Fruit fly (Drosophila melanogaster) whole organism, embryonic: ENCODE results near the gene CG33158.

Source experiments
- Adf1 ChIP-seq: fragments of 200-800 bp; sonication (Bioruptor generic); IDR thresholded peaks from 2 replicates; pipeline ENCODE4 v1.3.6; 2022; ENCODE audit warnings: missing biosample characterization, missing genetic modification characterization
- Atf6 ChIP-seq: fragments of 200-800 bp; sonication (Bioruptor generic); IDR thresholded peaks from 2 replicates; pipeline ENCODE4 v1.3.6; 2022; ENCODE audit warnings: missing biosample characterization, missing genetic modification characterization
- BtbVII ChIP-seq: fragments of 200-800 bp; sonication (Bioruptor generic); optimal IDR thresholded peaks from 3 replicates; lab custom pipeline; 2017; ENCODE audit warnings: missing biosample characterization, mild to moderate bottlenecking, missing genetic modification characterization
- CG10267 ChIP-seq: fragments of 200-800 bp; sonication (Bioruptor generic); optimal IDR thresholded peaks from 2 replicates; lab custom pipeline; 2018; ENCODE audit warnings: missing biosample characterization, mild to moderate bottlenecking, missing genetic modification characterization, moderate library complexity
- CG10366 ChIP-seq: fragments of 200-800 bp; sonication (Bioruptor generic); IDR thresholded peaks from 2 replicates; pipeline ENCODE4 v1.3.6; 2022; ENCODE audit warnings: missing biosample characterization, missing genetic modification characterization
- CG10431 ChIP-seq: fragments of 200-800 bp; sonication (Bioruptor generic); optimal IDR thresholded peaks from 3 replicates; lab custom pipeline; 2018; ENCODE audit warnings: missing biosample characterization, mild to moderate bottlenecking, missing genetic modification characterization
- CG11247 ChIP-seq: fragments of 200-800 bp; sonication (Bioruptor generic); IDR thresholded peaks from 2 replicates; pipeline ENCODE4 v1.3.6; 2022; ENCODE audit warnings: missing biosample characterization, missing genetic modification characterization
- CG11456 ChIP-seq: fragments of 200-800 bp; sonication (Bioruptor generic); IDR thresholded peaks from 3 replicates; pipeline ENCODE4 v1.3.6; 2022; ENCODE audit warnings: missing biosample characterization, missing genetic modification characterization
- CG12104 ChIP-seq: fragments of 200-800 bp; sonication (Bioruptor generic); optimal IDR thresholded peaks from 3 replicates; lab custom pipeline; 2016; ENCODE audit warnings: missing biosample characterization, missing genetic modification characterization
- CG13424 ChIP-seq: fragments of 200-800 bp; sonication (Bioruptor generic); optimal IDR thresholded peaks from 2 replicates; lab custom pipeline; 2019; ENCODE audit warnings: missing biosample characterization, mild to moderate bottlenecking, missing genetic modification characterization, moderate library complexity
- CG14667 ChIP-seq: fragments of 200-800 bp; sonication (Bioruptor generic); IDR thresholded peaks from 2 replicates; pipeline ENCODE4 v1.3.6; 2022; ENCODE audit warnings: missing biosample characterization, missing genetic modification characterization
- CG15479 ChIP-seq: fragments of 200-800 bp; sonication (Bioruptor generic); optimal IDR thresholded peaks from 3 replicates; lab custom pipeline; 2019; ENCODE audit warnings: missing biosample characterization, mild to moderate bottlenecking, missing genetic modification characterization, moderate library complexity
- CG17359 ChIP-seq: fragments of 200-800 bp; sonication (Bioruptor generic); optimal IDR thresholded peaks from 3 replicates; lab custom pipeline; 2018; ENCODE audit warnings: missing biosample characterization, mild to moderate bottlenecking, missing genetic modification characterization, moderate library complexity
- CG17361 ChIP-seq: fragments of 200-800 bp; sonication (Bioruptor generic); IDR thresholded peaks from 3 replicates; pipeline ENCODE4 v1.3.6; 2022; ENCODE audit warnings: missing biosample characterization, missing genetic modification characterization
- CG1832 ChIP-seq: fragments of 200-800 bp; sonication (Bioruptor generic); optimal IDR thresholded peaks from 2 replicates; lab custom pipeline; 2017; ENCODE audit warnings: missing biosample characterization, mild to moderate bottlenecking, missing genetic modification characterization, inconsistent platforms
- CG18764 ChIP-seq: fragments of 200-800 bp; sonication (Bioruptor generic); optimal IDR thresholded peaks from 3 replicates; lab custom pipeline; 2016; ENCODE audit warnings: missing biosample characterization, missing genetic modification characterization
- CG2202 ChIP-seq: fragments of 200-800 bp; sonication (Bioruptor generic); optimal IDR thresholded peaks from 2 replicates; lab custom pipeline; 2018; ENCODE audit warnings: missing biosample characterization, mild to moderate bottlenecking, missing genetic modification characterization
- CG33213 ChIP-seq: fragments of 200-800 bp; sonication (Bioruptor generic); optimal IDR thresholded peaks from 3 replicates; lab custom pipeline; 2016; ENCODE audit warnings: missing biosample characterization, missing genetic modification characterization
- CG3838 ChIP-seq: fragments of 200-800 bp; sonication (Bioruptor generic); optimal IDR thresholded peaks from 3 replicates; lab custom pipeline; 2016; ENCODE audit warnings: missing biosample characterization, missing genetic modification characterization
- CG42726 ChIP-seq: fragments of 200-800 bp; sonication (Bioruptor generic); IDR thresholded peaks from 2 replicates; pipeline ENCODE4 v1.3.6; 2022; ENCODE audit warnings: missing biosample characterization, missing genetic modification characterization; ENCODE audit not compliant: partially characterized antibody
- CG4328 ChIP-seq: fragments of 200-800 bp; sonication (Bioruptor generic); optimal IDR thresholded peaks from 3 replicates; lab custom pipeline; 2017; ENCODE audit warnings: missing biosample characterization, missing genetic modification reagents, missing genetic modification characterization
- CG43689 ChIP-seq: fragments of 200-800 bp; sonication (Bioruptor generic); IDR thresholded peaks from 2 replicates; pipeline ENCODE4 v1.3.6; 2022; ENCODE audit warnings: missing biosample characterization, missing genetic modification characterization
- CG8359 ChIP-seq: fragments of 200-800 bp; sonication (Bioruptor generic); optimal IDR thresholded peaks from 2 replicates; lab custom pipeline; 2017; ENCODE audit warnings: missing biosample characterization, mild to moderate bottlenecking, missing genetic modification characterization, borderline replicate concordance
- CG8388 ChIP-seq: fragments of 200-800 bp; sonication (Bioruptor generic); optimal IDR thresholded peaks from 2 replicates; lab custom pipeline; 2019; ENCODE audit warnings: missing biosample characterization, mild to moderate bottlenecking, missing genetic modification characterization, moderate library complexity
- Chrac-16 ChIP-seq: fragments of 200-800 bp; sonication (Bioruptor generic); optimal IDR thresholded peaks from 3 replicates; lab custom pipeline; 2016; ENCODE audit warnings: missing biosample characterization, missing genetic modification characterization
- Gug ChIP-seq: fragments of 200-800 bp; sonication (Bioruptor generic); IDR thresholded peaks from 4 replicates; pipeline ENCODE4 v1.3.6; 2022; ENCODE audit warnings: missing biosample characterization, missing genetic modification characterization
- HLH4C ChIP-seq: fragments of 200-800 bp; sonication (Bioruptor generic); IDR thresholded peaks from 3 replicates; pipeline ENCODE4 v1.3.6; 2022; ENCODE audit warnings: missing biosample characterization, missing genetic modification characterization; ENCODE audit not compliant: partially characterized antibody
- Hand ChIP-seq: fragments of 200-800 bp; sonication (Bioruptor generic); optimal IDR thresholded peaks from 2 replicates; lab custom pipeline; 2017; ENCODE audit warnings: mild to moderate bottlenecking, missing biosample characterization, missing genetic modification reagents, missing genetic modification characterization
- Hmx ChIP-seq: fragments of 200-800 bp; sonication (Bioruptor generic); optimal IDR thresholded peaks from 2 replicates; lab custom pipeline; 2016; ENCODE audit warnings: missing biosample characterization, missing genetic modification characterization
- Kr ChIP-seq: fragments of 200-800 bp; sonication (Bioruptor generic); optimal IDR thresholded peaks from 2 replicates; lab custom pipeline; 2017; ENCODE audit warnings: missing biosample characterization, mild to moderate bottlenecking, missing genetic modification characterization
- Mad ChIP-seq: fragments of 200-800 bp; sonication (Bioruptor generic); optimal IDR thresholded peaks from 2 replicates; lab custom pipeline; 2016; ENCODE audit warnings: missing biosample characterization, missing genetic modification characterization
- NFAT ChIP-seq: fragments of 200-800 bp; sonication (Bioruptor generic); IDR thresholded peaks from 2 replicates; pipeline ENCODE4 v1.3.6; 2022; ENCODE audit warnings: missing biosample characterization, missing genetic modification characterization
- Oaz ChIP-seq: fragments of 200-800 bp; sonication (Bioruptor generic); IDR thresholded peaks from 2 replicates; pipeline ENCODE4 v1.3.6; 2022; ENCODE audit warnings: missing biosample characterization, missing genetic modification characterization
- Opbp ChIP-seq: fragments of 200-800 bp; sonication (Bioruptor generic); IDR thresholded peaks from 3 replicates; pipeline ENCODE4 v1.3.6; 2022; ENCODE audit warnings: missing biosample characterization, missing genetic modification characterization; ENCODE audit not compliant: partially characterized antibody
- Sry-δ ChIP-seq: fragments of 200-800 bp; sonication (Bioruptor generic); optimal IDR thresholded peaks from 2 replicates; lab custom pipeline; 2016; ENCODE audit warnings: missing biosample characterization, missing genetic modification characterization
- bab2 ChIP-seq: fragments of 200-800 bp; sonication (Bioruptor generic); optimal IDR thresholded peaks from 2 replicates; lab custom pipeline; 2016; ENCODE audit warnings: missing biosample characterization, missing genetic modification characterization
- caup ChIP-seq: fragments of 200-800 bp; sonication (Bioruptor generic); optimal IDR thresholded peaks from 3 replicates; lab custom pipeline; 2017; ENCODE audit warnings: missing biosample characterization, mild to moderate bottlenecking, missing genetic modification characterization, moderate library complexity; ENCODE audit not compliant: severe bottlenecking
- cg ChIP-seq: fragments of 200-800 bp; sonication (Bioruptor generic); optimal IDR thresholded peaks from 3 replicates; lab custom pipeline; 2019; ENCODE audit warnings: missing biosample characterization, mild to moderate bottlenecking, missing genetic modification characterization, moderate library complexity
- fd96Cb ChIP-seq: fragments of 200-800 bp; sonication (Bioruptor generic); optimal IDR thresholded peaks from 2 replicates; lab custom pipeline; 2018; ENCODE audit warnings: missing biosample characterization, mild to moderate bottlenecking, missing genetic modification characterization, moderate library complexity
- jing ChIP-seq: fragments of 200-800 bp; sonication (Bioruptor generic); optimal IDR thresholded peaks from 2 replicates; lab custom pipeline; 2018; ENCODE audit warnings: missing biosample characterization, mild to moderate bottlenecking, missing genetic modification characterization
- mam ChIP-seq: fragments of 200-800 bp; sonication (Bioruptor generic); optimal IDR thresholded peaks from 3 replicates; lab custom pipeline; 2016; ENCODE audit warnings: missing biosample characterization, missing genetic modification characterization
- nerfin-2 ChIP-seq: fragments of 200-800 bp; sonication (Bioruptor generic); IDR thresholded peaks from 2 replicates; pipeline ENCODE4 v1.3.6; 2022; ENCODE audit warnings: missing biosample characterization, missing genetic modification characterization; ENCODE audit not compliant: partially characterized antibody
- nmo ChIP-seq: fragments of 200-800 bp; sonication (Bioruptor generic); optimal IDR thresholded peaks from 2 replicates; lab custom pipeline; 2018; ENCODE audit warnings: missing biosample characterization, mild to moderate bottlenecking, missing genetic modification characterization, moderate library complexity
- prd ChIP-seq, 3 experiments: fragments of >200 bp in 2 of 3; fragments of 200-800 bp in 1 of 3; sonication (Bioruptor generic) in 1 of 3; optimal IDR thresholded peaks in 2 of 3; IDR thresholded peaks in 1 of 3; 2 replicates in 2 of 3; 3 replicates in 1 of 3; pipeline versions ENCODE4 v1.3.6 to Lab custom; 2017 to 2022; ENCODE audit warnings: missing biosample characterization in 1 of 3, missing genetic modification characterization in 1 of 3
- ranshi ChIP-seq: fragments of 200-800 bp; sonication (Bioruptor generic); IDR thresholded peaks from 2 replicates; pipeline ENCODE4 v1.3.6; 2022; ENCODE audit warnings: missing biosample characterization, missing genetic modification characterization
- seq ChIP-seq: fragments of 200-800 bp; sonication (Bioruptor generic); IDR thresholded peaks from 2 replicates; pipeline ENCODE4 v1.3.6; 2022; ENCODE audit warnings: missing biosample characterization, missing genetic modification characterization
- sr ChIP-seq: fragments of 200-800 bp; sonication (Bioruptor generic); IDR thresholded peaks from 3 replicates; pipeline ENCODE4 v1.3.6; 2022; ENCODE audit warnings: missing biosample characterization, missing genetic modification characterization
- stc ChIP-seq: fragments of 200-800 bp; sonication (Bioruptor generic); IDR thresholded peaks from 2 replicates; pipeline ENCODE4 v1.3.6; 2022; ENCODE audit warnings: missing biosample characterization, missing genetic modification characterization
- tup ChIP-seq: fragments of 200-800 bp; sonication (Bioruptor generic); optimal IDR thresholded peaks from 2 replicates; lab custom pipeline; 2016; ENCODE audit warnings: missing biosample characterization, mild to moderate bottlenecking, missing genetic modification characterization, moderate library complexity
- vvl ChIP-seq: fragments of 200-800 bp; sonication (Bioruptor generic); IDR thresholded peaks from 2 replicates; pipeline ENCODE4 v1.3.6; 2022; ENCODE audit warnings: missing biosample characterization, missing genetic modification characterization

Gene CG33158

dm6 chr3L:16411566-16411965 lies 7.8 kb upstream of the CG33158 start, which contains the start of gene fax (continued):
- TF ChIP-seq prd (optimal IDR thresholded peaks at IDR 0.05; lab: Kevin White, UChicago) (no peak), prd (GFP tag; IDR thresholded peaks at IDR 0.05; lab: Robert Waterston, UW) (no peak; the same call in 2 of the 3 replicates), CG11456 (GFP tag; lab: Robert Waterston, UW) (no peak), ranshi (GFP tag; lab: Robert Waterston, UW) (no peak), CG15479 (GFP tag; lab: Kevin White, UChicago) (peak; percentile 77), CG3838 (GFP tag; lab: Kevin White, UChicago) (no peak), Chrac-16 (GFP tag; lab: Kevin White, UChicago) (no peak), CG33213 (GFP tag; lab: Kevin White, UChicago) (peak; percentile 41), CG18764 (GFP tag; lab: Kevin White, UChicago) (no peak), CG17361 (GFP tag; lab: Robert Waterston, UW) (no peak), CG2202 (tag; lab: Kevin White, UChicago) (peak; percentile 48), CG17359 (tag; lab: Kevin White, UChicago) (no peak), nerfin-2 (GFP tag; lab: Robert Waterston, UW) (peak; percentile 21; the same call in 1 of the 2 replicates), stc (GFP tag; lab: Robert Waterston, UW) (peak; percentile 54; the same call in 1 of the 2 replicates), Kr (peak; percentile 70), CG14667 (GFP tag; lab: Robert Waterston, UW) (no peak), Mad (GFP tag; lab: Kevin White, UChicago) (no peak), CG13424 (no peak), CG10267 (tag; lab: Kevin White, UChicago) (peak; percentile 50), bab2 (GFP tag; lab: Kevin White, UChicago) (no peak), Atf6 (GFP tag; lab: Robert Waterston, UW) (no peak), HLH4C (GFP tag; lab: Robert Waterston, UW) (peak; percentile 14; the same call in 1 of the 3 replicates), Gug (no peak), caup (GFP tag; lab: Kevin White, UChicago) (peak; percentile 34), Oaz (GFP tag; lab: Robert Waterston, UW) (no peak), CG8388 (GFP tag; lab: Kevin White, UChicago) (peak; percentile 11), CG4328 (GFP tag; lab: Kevin White, UChicago) (no peak), fd96Cb (tag; lab: Kevin White, UChicago) (no peak), CG10431 (peak; percentile 41), nmo (peak; percentile 33), tup (GFP tag; lab: Kevin White, UChicago) (no peak), CG11247 (GFP tag; lab: Robert Waterston, UW) (0 out of 2 replicates have a peak, but pooled peaks have one; percentile 9), seq (GFP tag; lab: Robert Waterston, UW) (peak; percentile 17; the same call in 1 of the 2 replicates), Hand (GFP tag; lab: Kevin White, UChicago) (no peak), Sry-δ (GFP tag; lab: Kevin White, UChicago) (peak; percentile 17), CG10366 (no peak), CG12104 (GFP tag; lab: Kevin White, UChicago) (no peak), sr (GFP tag; lab: Robert Waterston, UW) (0 out of 3 replicates have a peak, but pooled peaks have one; percentile 23), BtbVII (no peak), cg (peak; percentile 79), CG1832 (GFP tag; lab: Kevin White, UChicago) (peak; percentile 72), jing (GFP tag; lab: Kevin White, UChicago) (no peak), vvl (GFP tag; lab: Robert Waterston, UW) (peak; percentile 61; the same call in 1 of the 2 replicates), NFAT (GFP tag; lab: Robert Waterston, UW) (no peak), Hmx (GFP tag; lab: Kevin White, UChicago) (no peak), mam (GFP tag; lab: Kevin White, UChicago) (no peak), CG43689 (no peak), Adf1 (GFP tag; lab: Robert Waterston, UW) (no peak), Opbp (GFP tag; lab: Robert Waterston, UW) (peak; percentile 71), CG8359 (GFP tag; lab: Kevin White, UChicago) (no peak), CG42726 (GFP tag; lab: Robert Waterston, UW) (peak; percentile 85)
